Fruit fly (Drosophila melanogaster) whole organism, embryonic: ENCODE data around the gene CG8668.
A peak's percentile ranks its signal among the peaks of the same experiment; 100 is the strongest.

ENCODE experiments used
- ATbp ChIP-seq: fragments of 200-800 bp; sonication (Bioruptor generic); optimal IDR thresholded peaks from 2 replicates; lab custom pipeline; 2017; ENCODE audit warnings: missing biosample characterization, mild to moderate bottlenecking, missing genetic modification characterization, missing genetic modification reagents
- Atf-2 ChIP-seq: fragments of 200-800 bp; sonication (Bioruptor generic); optimal IDR thresholded peaks from 2 replicates; lab custom pipeline; 2016; ENCODE audit warnings: missing biosample characterization, missing genetic modification characterization
- Atf6 ChIP-seq: fragments of 200-800 bp; sonication (Bioruptor generic); IDR thresholded peaks from 2 replicates; pipeline ENCODE4 v1.3.6; 2022; ENCODE audit warnings: missing biosample characterization, missing genetic modification characterization
- CG11093 ChIP-seq: fragments of 200-800 bp; sonication (Bioruptor generic); IDR thresholded peaks from 3 replicates; pipeline ENCODE4 v1.3.6; 2022; ENCODE audit warnings: missing biosample characterization, missing genetic modification characterization
- CG11504 ChIP-seq: fragments of 200-800 bp; sonication (Bioruptor generic); optimal IDR thresholded peaks from 3 replicates; lab custom pipeline; 2019; ENCODE audit warnings: missing biosample characterization, mild to moderate bottlenecking, missing genetic modification characterization, moderate library complexity
- CG11560 ChIP-seq: fragments of 200-800 bp; sonication (Bioruptor generic); IDR thresholded peaks from 3 replicates; pipeline ENCODE4 v1.3.6; 2022; ENCODE audit warnings: missing biosample characterization, missing genetic modification characterization
- CG12104 ChIP-seq: fragments of 200-800 bp; sonication (Bioruptor generic); optimal IDR thresholded peaks from 3 replicates; lab custom pipeline; 2016; ENCODE audit warnings: missing biosample characterization, missing genetic modification characterization
- CG12155 ChIP-seq: fragments of 200-800 bp; sonication (Bioruptor generic); optimal IDR thresholded peaks from 3 replicates; lab custom pipeline; 2016; ENCODE audit warnings: missing biosample characterization, missing genetic modification characterization
- CG12942 ChIP-seq: fragments of 200-800 bp; sonication (Bioruptor generic); optimal IDR thresholded peaks from 3 replicates; lab custom pipeline; 2016; ENCODE audit warnings: missing biosample characterization, missing genetic modification characterization
- CG13123 ChIP-seq: fragments of 200-800 bp; sonication (Bioruptor generic); optimal IDR thresholded peaks from 2 replicates; lab custom pipeline; 2016; ENCODE audit warnings: missing biosample characterization, missing genetic modification characterization
- CG14667 ChIP-seq: fragments of 200-800 bp; sonication (Bioruptor generic); IDR thresholded peaks from 2 replicates; pipeline ENCODE4 v1.3.6; 2022; ENCODE audit warnings: missing biosample characterization, missing genetic modification characterization
- CG18262 ChIP-seq: fragments of 200-800 bp; optimal IDR thresholded peaks from 3 replicates; lab custom pipeline; 2019; ENCODE audit warnings: missing biosample characterization, mild to moderate bottlenecking, missing genetic modification characterization, moderate library complexity
- CG2116 ChIP-seq: fragments of 200-800 bp; sonication (Bioruptor generic); optimal IDR thresholded peaks from 3 replicates; lab custom pipeline; 2018; ENCODE audit warnings: missing biosample characterization, mild to moderate bottlenecking, missing genetic modification characterization
- CG30403 ChIP-seq: fragments of 200-800 bp; sonication (Bioruptor generic); optimal IDR thresholded peaks from 3 replicates; lab custom pipeline; 2016; ENCODE audit warnings: missing biosample characterization, missing genetic modification characterization
- CG31365 ChIP-seq: fragments of 200-800 bp; sonication (Bioruptor generic); optimal IDR thresholded peaks from 2 replicates; lab custom pipeline; 2018; ENCODE audit warnings: missing biosample characterization, mild to moderate bottlenecking, missing genetic modification characterization
- CG32772 ChIP-seq: fragments of 200-800 bp; sonication (Bioruptor generic); IDR thresholded peaks from 2 replicates; pipeline ENCODE4 v1.3.6; 2022; ENCODE audit warnings: missing biosample characterization, missing genetic modification characterization
- CG3281 ChIP-seq: fragments of 200-800 bp; sonication (Bioruptor generic); optimal IDR thresholded peaks from 3 replicates; lab custom pipeline; 2017; ENCODE audit warnings: missing biosample characterization, mild to moderate bottlenecking, missing genetic modification characterization
- CG6765 ChIP-seq: fragments of 200-800 bp; sonication (Bioruptor generic); optimal IDR thresholded peaks from 3 replicates; lab custom pipeline; 2017; ENCODE audit warnings: missing biosample characterization, mild to moderate bottlenecking, missing genetic modification characterization
- CG7839 ChIP-seq: fragments of 200-800 bp; sonication (Bioruptor generic); optimal IDR thresholded peaks from 3 replicates; lab custom pipeline; 2018; ENCODE audit warnings: missing biosample characterization, mild to moderate bottlenecking, missing genetic modification characterization, moderate library complexity
- Dad ChIP-seq: fragments of 200-800 bp; sonication (Bioruptor generic); optimal IDR thresholded peaks from 3 replicates; lab custom pipeline; 2016; ENCODE audit warnings: missing biosample characterization, missing genetic modification characterization
- Dbx ChIP-seq: fragments of 200-800 bp; sonication (Bioruptor generic); IDR thresholded peaks from 3 replicates; pipeline ENCODE4 v1.3.6; 2022; ENCODE audit warnings: missing biosample characterization, missing genetic modification characterization
- Dek ChIP-seq: fragments of 200-800 bp; sonication (Bioruptor generic); optimal IDR thresholded peaks from 3 replicates; lab custom pipeline; 2019; ENCODE audit warnings: missing biosample characterization, mild to moderate bottlenecking, missing genetic modification characterization, moderate library complexity
- Lpt ChIP-seq: fragments of >200 bp; optimal IDR thresholded peaks from 2 replicates; lab custom pipeline; 2018; ENCODE audit warnings: missing biosample characterization, missing genetic modification characterization
- Mrtf ChIP-seq: fragments of 200-800 bp; sonication (Bioruptor generic); IDR thresholded peaks from 3 replicates; pipeline ENCODE4 v1.3.6; 2022; ENCODE audit warnings: missing biosample characterization, missing genetic modification characterization
- NK7.1 ChIP-seq: fragments of 200-800 bp; sonication (Bioruptor generic); optimal IDR thresholded peaks from 3 replicates; lab custom pipeline; 2016; ENCODE audit warnings: missing biosample characterization, missing genetic modification characterization
- Scr ChIP-seq: fragments of 200-800 bp; sonication (Bioruptor generic); IDR thresholded peaks from 2 replicates; pipeline ENCODE4 v1.3.6; 2022; ENCODE audit warnings: missing biosample characterization, missing genetic modification characterization; ENCODE audit not compliant: partially characterized antibody
- Stat92E ChIP-seq, 3 experiments: fragments of >200 bp in 2 of 3; fragments of 200-800 bp in 1 of 3; sonication (Bioruptor generic) in 1 of 3; optimal IDR thresholded peaks; 2 replicates each; lab custom pipeline; 2017 to 2019; ENCODE audit warnings: missing biosample characterization in 3 of 3, missing genetic modification characterization in 3 of 3, mild to moderate bottlenecking in 1 of 3, moderate library complexity in 1 of 3
- amos ChIP-seq: fragments of 200-800 bp; sonication (Bioruptor generic); IDR thresholded peaks from 2 replicates; pipeline ENCODE4 v1.3.6; 2022; ENCODE audit warnings: missing biosample characterization, missing genetic modification characterization; ENCODE audit not compliant: partially characterized antibody
- ase ChIP-seq: fragments of 200-800 bp; sonication (Bioruptor generic); IDR thresholded peaks from 3 replicates; pipeline ENCODE4 v1.3.6; 2022; ENCODE audit warnings: missing biosample characterization, missing genetic modification characterization
- ci ChIP-seq: fragments of 200-800 bp; sonication (Bioruptor generic); IDR thresholded peaks from 3 replicates; pipeline ENCODE4 v1.3.6; 2022; ENCODE audit warnings: missing biosample characterization, missing genetic modification characterization
- cwo ChIP-seq: fragments of 200-800 bp; sonication (Bioruptor generic); optimal IDR thresholded peaks from 3 replicates; lab custom pipeline; 2017; ENCODE audit warnings: missing biosample characterization, missing genetic modification characterization, mild to moderate bottlenecking, moderate library complexity, missing genetic modification reagents
- fd96Cb ChIP-seq: fragments of 200-800 bp; sonication (Bioruptor generic); optimal IDR thresholded peaks from 2 replicates; lab custom pipeline; 2018; ENCODE audit warnings: missing biosample characterization, mild to moderate bottlenecking, missing genetic modification characterization, moderate library complexity
- gcm2 ChIP-seq: fragments of 200-800 bp; sonication (Bioruptor generic); optimal IDR thresholded peaks from 2 replicates; lab custom pipeline; 2016; ENCODE audit warnings: missing biosample characterization, missing genetic modification characterization
- hth ChIP-seq: fragments of >200 bp; optimal IDR thresholded peaks from 2 replicates; lab custom pipeline; 2017; ENCODE audit warnings: inconsistent platforms
- kni ChIP-seq: fragments of 200-800 bp; sonication (Bioruptor generic); optimal IDR thresholded peaks from 3 replicates; lab custom pipeline; 2017; ENCODE audit warnings: mild to moderate bottlenecking, missing biosample characterization, missing genetic modification reagents, missing genetic modification characterization
- lab ChIP-seq: fragments of 200-800 bp; sonication (Bioruptor generic); optimal IDR thresholded peaks from 3 replicates; lab custom pipeline; 2017; ENCODE audit warnings: missing biosample characterization, missing genetic modification characterization, mild to moderate bottlenecking, moderate library complexity, missing genetic modification reagents
- lola ChIP-seq, 3 experiments: fragments of >200 bp in 2 of 3; fragments of 200-800 bp in 1 of 3; sonication (Bioruptor generic) in 1 of 3; optimal IDR thresholded peaks; 2 replicates each; lab custom pipeline; 2017 to 2019; ENCODE audit warnings: missing biosample characterization in 3 of 3, missing genetic modification characterization in 3 of 3, mild to moderate bottlenecking in 1 of 3, moderate library complexity in 1 of 3
- nom ChIP-seq: fragments of 200-800 bp; sonication (Bioruptor generic); optimal IDR thresholded peaks from 2 replicates; lab custom pipeline; 2017; ENCODE audit warnings: missing biosample characterization, missing genetic modification characterization, mild to moderate bottlenecking, moderate library complexity, missing genetic modification reagents
- p53 ChIP-seq: fragments of 200-800 bp; sonication (Bioruptor generic); optimal IDR thresholded peaks from 2 replicates; lab custom pipeline; 2016; ENCODE audit warnings: missing biosample characterization, missing genetic modification characterization
- pfk ChIP-seq: fragments of 200-800 bp; sonication (Bioruptor generic); optimal IDR thresholded peaks from 2 replicates; lab custom pipeline; 2018; ENCODE audit warnings: missing biosample characterization, mild to moderate bottlenecking, missing genetic modification characterization, moderate library complexity
- sc ChIP-seq, 3 experiments: fragments of >200 bp in 2 of 3; fragments of 200-800 bp in 1 of 3; sonication (Bioruptor generic) in 1 of 3; optimal IDR thresholded peaks; 2 replicates in 2 of 3; 3 replicates in 1 of 3; lab custom pipeline; 2017; ENCODE audit warnings: mild to moderate bottlenecking in 1 of 3, missing biosample characterization in 1 of 3, missing genetic modification characterization in 1 of 3, missing genetic modification reagents in 1 of 3
- tap ChIP-seq: fragments of 200-800 bp; optimal IDR thresholded peaks from 3 replicates; lab custom pipeline; 2019; ENCODE audit warnings: missing biosample characterization, mild to moderate bottlenecking, missing genetic modification characterization, moderate library complexity
- tin ChIP-seq: fragments of 200-800 bp; sonication (Bioruptor generic); optimal IDR thresholded peaks from 3 replicates; lab custom pipeline; 2016; ENCODE audit warnings: missing biosample characterization, missing genetic modification characterization
- tio ChIP-seq: fragments of 200-800 bp; sonication (Bioruptor generic); optimal IDR thresholded peaks from 2 replicates; lab custom pipeline; 2017; ENCODE audit warnings: missing biosample characterization, missing genetic modification characterization, inconsistent platforms
- trh ChIP-seq: fragments of 200-800 bp; sonication (Bioruptor generic); optimal IDR thresholded peaks from 2 replicates; lab custom pipeline; 2016; ENCODE audit warnings: missing biosample characterization, missing genetic modification characterization
- twi ChIP-seq: fragments of 200-800 bp; optimal IDR thresholded peaks from 2 replicates; lab custom pipeline; 2019; ENCODE audit warnings: missing biosample characterization, mild to moderate bottlenecking, missing genetic modification characterization, moderate library complexity
- zf30C ChIP-seq: fragments of 200-800 bp; sonication (Bioruptor generic); optimal IDR thresholded peaks from 3 replicates; lab custom pipeline; 2018; ENCODE audit warnings: missing biosample characterization, mild to moderate bottlenecking, missing genetic modification characterization

Gene CG8668

DNA sequence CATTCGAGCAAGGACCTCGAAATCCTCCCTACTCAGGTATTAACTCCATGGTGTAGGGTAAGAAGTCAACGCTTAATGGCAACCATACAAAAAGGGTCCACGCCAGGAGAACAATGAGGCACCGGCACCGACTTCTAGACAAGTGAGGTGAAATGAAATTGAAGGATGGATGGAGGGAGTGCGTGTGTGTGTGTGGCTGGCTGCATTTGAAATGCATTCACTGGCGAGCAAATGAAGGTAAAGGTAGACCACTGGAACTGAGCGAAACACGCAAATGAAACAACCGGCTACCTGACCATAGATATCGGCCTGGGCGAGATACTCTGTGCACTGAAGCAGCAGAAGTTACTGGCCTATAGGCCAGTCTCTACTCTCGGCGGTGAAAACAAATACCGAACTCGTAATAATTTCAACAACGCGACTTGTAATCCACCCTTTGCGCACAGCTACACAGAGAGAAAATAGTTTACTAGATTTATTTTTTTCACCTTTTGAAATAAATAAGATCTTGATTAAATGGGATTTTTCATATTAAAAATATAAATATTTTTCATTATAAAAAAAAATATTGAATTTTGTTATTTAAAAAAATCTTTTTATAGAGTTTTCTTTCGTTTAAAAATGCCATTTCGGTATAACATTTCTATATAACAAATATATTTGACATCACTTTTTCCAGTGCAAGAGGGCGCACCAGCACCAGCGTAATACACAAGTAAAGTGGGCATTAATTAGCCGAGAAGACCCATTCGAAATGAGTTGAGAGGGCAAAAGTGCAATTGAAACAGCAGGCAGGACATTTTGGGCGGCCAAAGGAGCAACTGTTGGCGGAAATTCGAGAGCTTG, 44.9 kb upstream of the CG8668 start (continued):
- TF ChIP-seq pfk (peak; percentile 70), Dbx (GFP tag; lab: Robert Waterston, UW) (peak; percentile 85), fd96Cb (peak; percentile 83), CG7839 (tag; lab: Kevin White, UChicago) (peak; percentile 84), tap (tag; lab: Kevin White, UChicago) (no peak), p53 (GFP tag; lab: Kevin White, UChicago) (no peak), twi (tag; lab: Kevin White, UChicago) (peak; percentile 73), CG2116 (GFP tag; lab: Kevin White, UChicago) (peak; percentile 47), Atf6 (GFP tag; lab: Robert Waterston, UW) (peak; percentile 55; the same call in 1 of the 2 replicates), CG3281 (GFP tag; lab: Kevin White, UChicago) (peak; percentile 45), CG32772 (GFP tag; lab: Robert Waterston, UW) (no peak), Scr (GFP tag; lab: Robert Waterston, UW) (0 out of 2 replicates have a peak, but pooled peaks have one; percentile 35), CG11093 (GFP tag; lab: Robert Waterston, UW) (0 out of 3 replicates have a peak, but pooled peaks have one; percentile 19), cwo (peak; percentile 30), Mrtf (peak; percentile 76; the same call in 1 of the 3 replicates), tin (GFP tag; lab: Kevin White, UChicago) (peak; percentile 77), ase (GFP tag; lab: Robert Waterston, UW) (0 out of 3 replicates have a peak, but pooled peaks have one; percentile 21), lola (GFP tag; optimal IDR thresholded peaks at IDR 0.05; lab: Kevin White, UChicago) (peak in 1 of 3 experiments; percentile 91), CG6765 (GFP tag; lab: Kevin White, UChicago) (peak; percentile 6), CG31365 (tag; lab: Kevin White, UChicago) (no peak), lab (GFP tag; lab: Kevin White, UChicago) (no peak), CG12155 (GFP tag; lab: Kevin White, UChicago) (peak; percentile 68), trh (GFP tag; lab: Kevin White, UChicago) (peak; percentile 74), kni (GFP tag; lab: Kevin White, UChicago) (peak; percentile 55), CG11560 (tag; lab: Robert Waterston, UW) (peak; percentile 63; the same call in 1 of the 3 replicates), ATbp (peak; percentile 81), CG14667 (GFP tag; lab: Robert Waterston, UW) (0 out of 2 replicates have a peak, but pooled peaks have one; percentile 17), hth (lab: Kevin White, UChicago) (no peak), NK7.1 (GFP tag; lab: Kevin White, UChicago) (no peak), Atf-2 (no peak), CG12942 (GFP tag; lab: Kevin White, UChicago) (peak; percentile 62), zf30C (GFP tag; lab: Kevin White, UChicago) (peak; percentile 95), Lpt (GFP tag; lab: Kevin White, UChicago) (no peak), CG18262 (tag; lab: Kevin White, UChicago) (peak; percentile 91), CG11504 (tag; lab: Kevin White, UChicago) (peak; percentile 91), amos (GFP tag; lab: Robert Waterston, UW) (no peak), CG12104 (no peak), tio (GFP tag; lab: Kevin White, UChicago) (peak; percentile 88), ci (GFP tag; lab: Robert Waterston, UW) (peak; percentile 88), Dek (tag; lab: Kevin White, UChicago) (peak; percentile 71), gcm2 (GFP tag; lab: Kevin White, UChicago) (peak; percentile 31), Dad (no peak), sc (optimal IDR thresholded peaks at IDR 0.05; lab: Kevin White, UChicago) (no peak), sc (GFP tag; optimal IDR thresholded peaks at IDR 0.05; lab: Kevin White, UChicago) (peak; percentile 85), CG30403 (GFP tag; lab: Kevin White, UChicago) (peak; percentile 89), CG13123 (GFP tag; lab: Kevin White, UChicago) (peak; percentile 63), Stat92E (GFP tag; optimal IDR thresholded peaks at IDR 0.05; lab: Kevin White, UChicago) (no peak), nom (no peak)
